Fruit fly (Drosophila melanogaster) whole organism, embryonic: ENCODE results near the gene CG13603.

ENCODE experiments used
- Ada2b ChIP-seq: fragments of 200-800 bp; sonication (Bioruptor generic); IDR thresholded peaks from 2 replicates; pipeline ENCODE4 v1.3.6; 2022; ENCODE audit warnings: missing biosample characterization, missing genetic modification characterization
- Atf3 ChIP-seq: fragments of 200-800 bp; sonication (Bioruptor generic); optimal IDR thresholded peaks from 3 replicates; lab custom pipeline; 2016; ENCODE audit warnings: missing biosample characterization, missing genetic modification characterization
- C15 ChIP-seq: fragments of 200-800 bp; sonication (Bioruptor generic); IDR thresholded peaks from 3 replicates; pipeline ENCODE4 v1.3.6; 2022; ENCODE audit warnings: missing biosample characterization, missing genetic modification characterization
- CG10431 ChIP-seq: fragments of 200-800 bp; sonication (Bioruptor generic); optimal IDR thresholded peaks from 3 replicates; lab custom pipeline; 2018; ENCODE audit warnings: missing biosample characterization, mild to moderate bottlenecking, missing genetic modification characterization
- CG10959 ChIP-seq: fragments of 200-800 bp; sonication (Bioruptor generic); IDR thresholded peaks from 2 replicates; pipeline ENCODE4 v1.3.6; 2022; ENCODE audit warnings: missing biosample characterization, missing genetic modification characterization
- CG12155 ChIP-seq: fragments of 200-800 bp; sonication (Bioruptor generic); optimal IDR thresholded peaks from 3 replicates; lab custom pipeline; 2016; ENCODE audit warnings: missing biosample characterization, missing genetic modification characterization
- CG12219 ChIP-seq: fragments of 200-800 bp; sonication (Bioruptor generic); optimal IDR thresholded peaks from 3 replicates; lab custom pipeline; 2018; ENCODE audit warnings: missing biosample characterization, mild to moderate bottlenecking, missing genetic modification characterization
- CG12942 ChIP-seq: fragments of 200-800 bp; sonication (Bioruptor generic); optimal IDR thresholded peaks from 3 replicates; lab custom pipeline; 2016; ENCODE audit warnings: missing biosample characterization, missing genetic modification characterization
- CG15269 ChIP-seq: fragments of 200-800 bp; sonication (Bioruptor generic); optimal IDR thresholded peaks from 2 replicates; lab custom pipeline; 2018; ENCODE audit warnings: missing biosample characterization, mild to moderate bottlenecking, missing genetic modification characterization, moderate library complexity
- CG17829 ChIP-seq: fragments of 200-800 bp; optimal IDR thresholded peaks from 2 replicates; lab custom pipeline; 2019; ENCODE audit warnings: missing biosample characterization, mild to moderate bottlenecking, missing genetic modification characterization, moderate library complexity
- CG30431 ChIP-seq: fragments of 200-800 bp; sonication (Bioruptor generic); optimal IDR thresholded peaks from 2 replicates; lab custom pipeline; 2017; ENCODE audit warnings: missing biosample characterization, missing genetic modification characterization
- CG42726 ChIP-seq: fragments of 200-800 bp; sonication (Bioruptor generic); IDR thresholded peaks from 2 replicates; pipeline ENCODE4 v1.3.6; 2022; ENCODE audit warnings: missing biosample characterization, missing genetic modification characterization; ENCODE audit not compliant: partially characterized antibody
- CG6765 ChIP-seq: fragments of 200-800 bp; sonication (Bioruptor generic); optimal IDR thresholded peaks from 3 replicates; lab custom pipeline; 2017; ENCODE audit warnings: missing biosample characterization, mild to moderate bottlenecking, missing genetic modification characterization
- CG7556 ChIP-seq: fragments of 200-800 bp; sonication (Bioruptor generic); optimal IDR thresholded peaks from 2 replicates; lab custom pipeline; 2017; ENCODE audit warnings: missing biosample characterization, mild to moderate bottlenecking, missing genetic modification characterization
- CG7745 ChIP-seq: fragments of 200-800 bp; sonication (Bioruptor generic); optimal IDR thresholded peaks from 2 replicates; lab custom pipeline; 2018; ENCODE audit warnings: missing biosample characterization, mild to moderate bottlenecking, missing genetic modification characterization, moderate library complexity
- CG7786 ChIP-seq: fragments of 200-800 bp; sonication (Bioruptor generic); optimal IDR thresholded peaks from 2 replicates; lab custom pipeline; 2016; ENCODE audit warnings: missing biosample characterization, missing genetic modification characterization
- CG8359 ChIP-seq: fragments of 200-800 bp; sonication (Bioruptor generic); optimal IDR thresholded peaks from 2 replicates; lab custom pipeline; 2017; ENCODE audit warnings: missing biosample characterization, mild to moderate bottlenecking, missing genetic modification characterization, borderline replicate concordance
- CG9876 ChIP-seq: fragments of 200-800 bp; sonication (Bioruptor generic); optimal IDR thresholded peaks from 2 replicates; lab custom pipeline; 2016; ENCODE audit warnings: missing biosample characterization, missing genetic modification characterization
- Camta ChIP-seq: fragments of 200-800 bp; sonication (Bioruptor generic); optimal IDR thresholded peaks from 2 replicates; lab custom pipeline; 2016; ENCODE audit warnings: missing biosample characterization, missing genetic modification characterization
- CoRest ChIP-seq: fragments of 200-800 bp; sonication (Bioruptor generic); optimal IDR thresholded peaks from 3 replicates; lab custom pipeline; 2018; ENCODE audit warnings: missing biosample characterization, mild to moderate bottlenecking, missing genetic modification characterization, moderate library complexity
- CrebB ChIP-seq: fragments of 200-800 bp; sonication (Bioruptor generic); optimal IDR thresholded peaks from 3 replicates; lab custom pipeline; 2018; ENCODE audit warnings: missing biosample characterization, mild to moderate bottlenecking, missing genetic modification characterization
- Eip74EF ChIP-seq, 2 experiments: fragments of 200-800 bp in 1 of 2; fragments of >200 bp in 1 of 2; sonication (Bioruptor generic) in 1 of 2; optimal IDR thresholded peaks; 2 replicates each; lab custom pipeline; 2017 to 2019; ENCODE audit warnings: missing biosample characterization in 2 of 2, missing genetic modification characterization in 2 of 2, mild to moderate bottlenecking in 1 of 2, moderate library complexity in 1 of 2
- Ets65A ChIP-seq: fragments of 200-800 bp; sonication (Bioruptor generic); peaks from one replicate; lab custom pipeline; 2016; ENCODE audit warnings: missing biosample characterization, missing genetic modification characterization
- Med ChIP-seq: fragments of 200-800 bp; sonication (Bioruptor generic); peaks from one replicate; lab custom pipeline; 2016; ENCODE audit warnings: missing biosample characterization, missing genetic modification characterization, mild to moderate bottlenecking, inconsistent platforms, moderate library complexity
- NC2α ChIP-seq: fragments of 200-800 bp; sonication (Bioruptor generic); optimal IDR thresholded peaks from 2 replicates; lab custom pipeline; 2016; ENCODE audit warnings: missing biosample characterization, missing genetic modification characterization
- Nf-YC ChIP-seq: fragments of 200-800 bp; optimal IDR thresholded peaks from 3 replicates; lab custom pipeline; 2019; ENCODE audit warnings: missing biosample characterization, mild to moderate bottlenecking, missing genetic modification characterization, moderate library complexity
- Oaz ChIP-seq: fragments of 200-800 bp; sonication (Bioruptor generic); IDR thresholded peaks from 2 replicates; pipeline ENCODE4 v1.3.6; 2022; ENCODE audit warnings: missing biosample characterization, missing genetic modification characterization
- Scr ChIP-seq: fragments of 200-800 bp; sonication (Bioruptor generic); IDR thresholded peaks from 2 replicates; pipeline ENCODE4 v1.3.6; 2022; ENCODE audit warnings: missing biosample characterization, missing genetic modification characterization; ENCODE audit not compliant: partially characterized antibody
- Sox102F ChIP-seq: fragments of 200-800 bp; sonication (Bioruptor generic); optimal IDR thresholded peaks from 2 replicates; lab custom pipeline; 2018; ENCODE audit warnings: missing biosample characterization, mild to moderate bottlenecking, missing genetic modification characterization, moderate library complexity
- TFAM ChIP-seq: fragments of 200-800 bp; sonication (Bioruptor generic); optimal IDR thresholded peaks from 2 replicates; lab custom pipeline; 2017; ENCODE audit warnings: missing biosample characterization, missing genetic modification characterization, inconsistent platforms
- Taf1 ChIP-seq: fragments of 200-800 bp; sonication (Bioruptor generic); IDR thresholded peaks from 2 replicates; pipeline ENCODE4 v1.3.6; 2022; ENCODE audit warnings: missing biosample characterization, missing genetic modification characterization
- Usf ChIP-seq: fragments of 200-800 bp; sonication (Bioruptor generic); optimal IDR thresholded peaks from 2 replicates; lab custom pipeline; 2017; ENCODE audit warnings: missing genotype, missing biosample characterization, missing genetic modification characterization
- bigmax ChIP-seq: fragments of 200-800 bp; sonication (Bioruptor generic); optimal IDR thresholded peaks from 2 replicates; lab custom pipeline; 2018; ENCODE audit warnings: missing biosample characterization, mild to moderate bottlenecking, missing genetic modification characterization
- corto ChIP-seq: fragments of 200-800 bp; sonication (Bioruptor generic); optimal IDR thresholded peaks from 2 replicates; lab custom pipeline; 2016; ENCODE audit warnings: missing biosample characterization, mild to moderate bottlenecking, missing genetic modification characterization, moderate library complexity
- danr ChIP-seq: fragments of 200-800 bp; sonication (Bioruptor generic); IDR thresholded peaks from 2 replicates; pipeline ENCODE4 v1.3.6; 2022; ENCODE audit warnings: missing biosample characterization, missing genetic modification characterization
- dmrt11E ChIP-seq: fragments of 200-800 bp; sonication (Bioruptor generic); optimal IDR thresholded peaks from 3 replicates; lab custom pipeline; 2018; ENCODE audit warnings: missing biosample characterization, mild to moderate bottlenecking, missing genetic modification characterization, moderate library complexity
- fru ChIP-seq: fragments of >200 bp; optimal IDR thresholded peaks from 2 replicates; lab custom pipeline; 2017
- fu2 ChIP-seq: fragments of 200-800 bp; sonication (Bioruptor generic); optimal IDR thresholded peaks from 2 replicates; lab custom pipeline; 2016; ENCODE audit warnings: missing biosample characterization, missing genetic modification characterization
- gcm2 ChIP-seq: fragments of 200-800 bp; sonication (Bioruptor generic); optimal IDR thresholded peaks from 2 replicates; lab custom pipeline; 2016; ENCODE audit warnings: missing biosample characterization, missing genetic modification characterization
- grn ChIP-seq: fragments of 200-800 bp; sonication (Bioruptor generic); optimal IDR thresholded peaks from 3 replicates; lab custom pipeline; 2017; ENCODE audit warnings: missing biosample characterization, missing genetic modification characterization
- nmo ChIP-seq: fragments of 200-800 bp; sonication (Bioruptor generic); optimal IDR thresholded peaks from 2 replicates; lab custom pipeline; 2018; ENCODE audit warnings: missing biosample characterization, mild to moderate bottlenecking, missing genetic modification characterization, moderate library complexity
- nom ChIP-seq: fragments of 200-800 bp; sonication (Bioruptor generic); optimal IDR thresholded peaks from 2 replicates; lab custom pipeline; 2017; ENCODE audit warnings: missing biosample characterization, missing genetic modification characterization, mild to moderate bottlenecking, moderate library complexity, missing genetic modification reagents
- otp ChIP-seq: fragments of 200-800 bp; sonication (Bioruptor generic); IDR thresholded peaks from 3 replicates; pipeline ENCODE4, ENCODE4 v1.3.6; 2022; ENCODE audit warnings: missing biosample characterization, missing genetic modification characterization
- peb ChIP-seq: fragments of 200-800 bp; sonication (Bioruptor generic); IDR thresholded peaks from 2 replicates; pipeline ENCODE4 v1.3.6; 2022; ENCODE audit warnings: missing biosample characterization, missing genetic modification characterization
- rib ChIP-seq: fragments of 200-800 bp; sonication (Bioruptor generic); IDR thresholded peaks from 2 replicates; pipeline ENCODE4 v1.3.6; 2022; ENCODE audit warnings: missing biosample characterization, missing genetic modification characterization
- salm ChIP-seq: fragments of 200-800 bp; sonication (Bioruptor generic); optimal IDR thresholded peaks from 2 replicates; lab custom pipeline; 2018; ENCODE audit warnings: missing biosample characterization, mild to moderate bottlenecking, missing genetic modification characterization
- slbo ChIP-seq: fragments of 200-800 bp; sonication (Bioruptor generic); IDR thresholded peaks from 2 replicates; pipeline ENCODE4 v1.3.6; 2022; ENCODE audit warnings: missing biosample characterization, missing genetic modification characterization
- ssp ChIP-seq: fragments of 200-800 bp; sonication (Bioruptor generic); IDR thresholded peaks from 2 replicates; pipeline ENCODE4 v1.3.6; 2022; ENCODE audit warnings: missing biosample characterization, missing genetic modification characterization
- tio ChIP-seq: fragments of 200-800 bp; sonication (Bioruptor generic); optimal IDR thresholded peaks from 2 replicates; lab custom pipeline; 2017; ENCODE audit warnings: missing biosample characterization, missing genetic modification characterization, inconsistent platforms
- wek ChIP-seq: fragments of 200-800 bp; sonication (Bioruptor generic); optimal IDR thresholded peaks from 3 replicates; lab custom pipeline; 2018; ENCODE audit warnings: missing biosample characterization, mild to moderate bottlenecking, missing genetic modification characterization, moderate library complexity
- zfh2 ChIP-seq: fragments of 200-800 bp; sonication (Bioruptor generic); optimal IDR thresholded peaks from 2 replicates; lab custom pipeline; 2016; ENCODE audit warnings: missing biosample characterization, missing genetic modification characterization

Gene CG13603

DNA sequence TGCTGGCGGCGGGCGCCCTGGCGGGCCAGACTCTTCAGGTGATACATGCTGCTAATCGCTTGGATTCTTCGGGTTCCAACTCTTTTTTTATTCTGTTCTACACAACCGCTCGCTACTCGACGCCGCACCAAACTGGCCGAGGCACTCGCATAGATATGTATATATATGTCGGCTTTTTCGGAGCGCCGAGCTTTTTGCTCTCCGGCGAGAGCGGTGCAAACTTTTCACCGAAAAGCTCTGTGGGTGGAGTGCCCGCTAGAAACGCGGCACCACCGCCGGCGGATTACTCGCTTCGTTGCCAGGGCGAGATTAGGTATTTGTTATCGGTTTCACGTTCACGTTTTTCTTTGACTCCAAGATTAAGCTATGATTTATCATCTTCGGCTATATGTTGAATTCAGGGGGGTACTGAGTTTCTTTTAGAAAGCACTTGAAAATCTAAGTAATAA, 43.4 kb downstream of the CG13603 start, which contains the start of gene Gdh (continued):
- no peak for TF ChIP-seq CG30431
- TF ChIP-seq CG8359 (GFP tag; lab: Kevin White, UChicago), result no peak
- TF ChIP-seq otp (GFP tag; lab: Robert Waterston, UW), result no peak
- no peak for TF ChIP-seq CoRest (tag; lab: Kevin White, UChicago)
- TF ChIP-seq grn (GFP tag; lab: Kevin White, UChicago), result peak; percentile 58
- no peak for TF ChIP-seq bigmax (GFP tag; lab: Kevin White, UChicago)
- TF ChIP-seq Taf1 (GFP tag; lab: Robert Waterston, UW), result no peak
- TF ChIP-seq C15 (GFP tag; lab: Robert Waterston, UW), result 0 out of 3 replicates have a peak, but pooled peaks have one; percentile 40
- no peak for TF ChIP-seq TFAM
- TF ChIP-seq Ets65A, result no peak
- no peak for TF ChIP-seq CG9876
- peak; percentile 72 for TF ChIP-seq nom (GFP tag; lab: Kevin White, UChicago)
- TF ChIP-seq fu2 (GFP tag; lab: Kevin White, UChicago), result no peak
- TF ChIP-seq Nf-YC, result peak; percentile 35
- no peak for TF ChIP-seq CG10431 (GFP tag; lab: Kevin White, UChicago)
- TF ChIP-seq NC2α (GFP tag; lab: Kevin White, UChicago), result peak; percentile 32
- TF ChIP-seq Oaz (GFP tag; lab: Robert Waterston, UW), result no peak
- no peak for TF ChIP-seq CG7745 (tag; lab: Kevin White, UChicago)
- peak; percentile 99 for TF ChIP-seq CG12155 (GFP tag; lab: Kevin White, UChicago)
- no peak for TF ChIP-seq CG7786
- TF ChIP-seq CrebB (tag; lab: Kevin White, UChicago), result peak; percentile 41
- peak; percentile 30 for TF ChIP-seq CG12219
- no peak for TF ChIP-seq Atf3 (GFP tag; lab: Kevin White, UChicago)
- no peak for TF ChIP-seq Usf (GFP tag; lab: Kevin White, UChicago)
- TF ChIP-seq CG15269 (tag; lab: Kevin White, UChicago), result peak; percentile 22
- 0 out of 2 replicates have a peak, but pooled peaks have one; percentile 43 for TF ChIP-seq slbo
- no peak for TF ChIP-seq CG7556 (GFP tag; lab: Kevin White, UChicago)
- no peak for TF ChIP-seq peb (GFP tag; lab: Robert Waterston, UW)
- no peak for TF ChIP-seq CG17829 (tag; lab: Kevin White, UChicago)
- no peak for TF ChIP-seq gcm2 (GFP tag; lab: Kevin White, UChicago)
- peak; percentile 70; the same call in 1 of the 2 replicates for TF ChIP-seq CG42726 (GFP tag; lab: Robert Waterston, UW)
- TF ChIP-seq CG10959 (GFP tag; lab: Robert Waterston, UW), result no peak
- no peak for TF ChIP-seq wek (GFP tag; lab: Kevin White, UChicago)
- TF ChIP-seq Sox102F (GFP tag; lab: Kevin White, UChicago), result no peak
- TF ChIP-seq zfh2 (GFP tag; lab: Kevin White, UChicago), result no peak
- no peak for TF ChIP-seq salm (tag; lab: Kevin White, UChicago)
- no peak for TF ChIP-seq tio
- no peak for TF ChIP-seq Camta (GFP tag; lab: Kevin White, UChicago)
- TF ChIP-seq CG6765 (GFP tag; lab: Kevin White, UChicago), result peak; percentile 21
- no peak for TF ChIP-seq nmo
- TF ChIP-seq Ada2b, result no peak
- peak; percentile 49 for TF ChIP-seq Scr (GFP tag; lab: Robert Waterston, UW)
- no peak for TF ChIP-seq ssp (GFP tag; lab: Robert Waterston, UW)
- peak; percentile 94 for TF ChIP-seq Med (GFP tag; lab: Kevin White, UChicago)
- TF ChIP-seq corto, result no peak
- TF ChIP-seq dmrt11E (tag; lab: Kevin White, UChicago), result no peak
- no peak for TF ChIP-seq CG12942
- peak in 1 of 2 experiments; percentile 30 for TF ChIP-seq Eip74EF (GFP tag; optimal IDR thresholded peaks at IDR 0.05; lab: Kevin White, UChicago)
- no peak for TF ChIP-seq fru (lab: Kevin White, UChicago)
- no peak for TF ChIP-seq danr
- TF ChIP-seq rib, result 0 out of 2 replicates have a peak, but pooled peaks have one; percentile 49
